Fruit fly (Drosophila melanogaster) whole organism, prepupa: ENCODE measurements around the gene Mesh1.

Source experiments
- CG10669 ChIP-seq: fragments of 200-800 bp; sonication (Bioruptor generic); optimal IDR thresholded peaks from 3 replicates; lab custom pipeline; 2018; ENCODE audit warnings: missing biosample characterization, mild to moderate bottlenecking, missing genetic modification characterization, moderate library complexity
- CG11902 ChIP-seq: fragments of 200-800 bp; sonication (Bioruptor generic); optimal IDR thresholded peaks from 3 replicates; lab custom pipeline; 2016; ENCODE audit warnings: missing biosample characterization, missing genetic modification characterization
- CG3919 ChIP-seq: fragments of 200-800 bp; sonication (Bioruptor generic); optimal IDR thresholded peaks from 3 replicates; lab custom pipeline; 2016; ENCODE audit warnings: missing biosample characterization, missing genetic modification characterization
- CG6276 ChIP-seq: fragments of 200-800 bp; sonication (Bioruptor generic); optimal IDR thresholded peaks from 2 replicates; lab custom pipeline; 2017; ENCODE audit warnings: missing biosample characterization, mild to moderate bottlenecking, missing genetic modification characterization
- CG6854 ChIP-seq: fragments of 200-800 bp; sonication (Bioruptor generic); optimal IDR thresholded peaks from 2 replicates; lab custom pipeline; 2017; ENCODE audit warnings: missing biosample characterization, mild to moderate bottlenecking, missing genetic modification characterization
- CG8119 ChIP-seq: fragments of 200-800 bp; sonication (Bioruptor generic); IDR thresholded peaks from 3 replicates; pipeline ENCODE4 v1.3.6; 2022; ENCODE audit warnings: missing biosample characterization, missing genetic modification characterization
- Hr39 ChIP-seq: fragments of 200-800 bp; sonication (Bioruptor generic); optimal IDR thresholded peaks from 2 replicates; lab custom pipeline; 2016; ENCODE audit warnings: missing biosample characterization, missing genetic modification characterization
- Sox15 ChIP-seq: fragments of 200-800 bp; sonication (Bioruptor generic); optimal IDR thresholded peaks from 3 replicates; lab custom pipeline; 2016; ENCODE audit warnings: missing biosample characterization, missing genetic modification characterization
- dac ChIP-seq: fragments of 200-800 bp; sonication (Bioruptor generic); optimal IDR thresholded peaks from 2 replicates; lab custom pipeline; 2017; ENCODE audit warnings: missing biosample characterization, mild to moderate bottlenecking, missing genetic modification characterization
- dsx ChIP-seq: fragments of 200-800 bp; optimal IDR thresholded peaks from 3 replicates; lab custom pipeline; 2019; ENCODE audit warnings: missing biosample characterization, mild to moderate bottlenecking, missing genetic modification characterization, moderate library complexity; ENCODE audit not compliant: poor library complexity, severe bottlenecking
- spab ChIP-seq: fragments of 200-800 bp; sonication (Bioruptor generic); optimal IDR thresholded peaks from 2 replicates; lab custom pipeline; 2017; ENCODE audit warnings: missing biosample characterization, mild to moderate bottlenecking, missing genetic modification characterization, missing genetic modification reagents
- topi ChIP-seq: fragments of 200-800 bp; sonication (Bioruptor generic); optimal IDR thresholded peaks from 3 replicates; lab custom pipeline; 2016; ENCODE audit warnings: missing biosample characterization, missing genetic modification characterization

dm6 chr3R:29153197-29153644 is 49.1 kb downstream of the Mesh1 start, which contains the start of the genes Slbp and Rpn2:
- TF ChIP-seq CG11902 (GFP tag; lab: Kevin White, UChicago) (peak; percentile 17), CG3919 (GFP tag; lab: Kevin White, UChicago) (peak; percentile 32), Hr39 (peak; percentile 15), Sox15 (GFP tag; lab: Kevin White, UChicago) (no peak), topi (GFP tag; lab: Kevin White, UChicago) (peak; percentile 21), CG8119 (GFP tag; lab: Robert Waterston, UW) (no peak), CG6854 (GFP tag; lab: Kevin White, UChicago) (no peak), CG6276 (GFP tag; lab: Kevin White, UChicago) (no peak), CG10669 (GFP tag; lab: Kevin White, UChicago) (no peak), dac (GFP tag; lab: Kevin White, UChicago) (no peak), dsx (GFP tag; lab: Kevin White, UChicago) (no peak), spab (no peak)
